Worm (Caenorhabditis elegans) whole organism, early embryonic: ENCODE results near the gene pas-1.

Source experiments
- B0310.2 ChIP-seq: sonication (generic microtip); optimal IDR thresholded peaks from 2 replicates; lab custom pipeline; 2016; ENCODE audit warnings: mild to moderate bottlenecking, missing genetic modification characterization, missing compliant biosample characterization
- F13C5.2 ChIP-seq: sonication (generic microtip); optimal IDR thresholded peaks from 2 replicates; lab custom pipeline; 2017; ENCODE audit warnings: mild to moderate bottlenecking, missing genetic modification characterization, inconsistent platforms, missing compliant biosample characterization
- aly-1 ChIP-seq: sonication (generic microtip); optimal IDR thresholded peaks from 2 replicates; lab custom pipeline; 2016; ENCODE audit warnings: missing genetic modification characterization, missing compliant biosample characterization
- ama-1 ChIP-seq: fragments of 150-350 bp; optimal IDR thresholded peaks from 2 replicates; lab custom pipeline; 2014
- ceh-13 ChIP-seq: fragments of 200-800 bp; sonication (Bioruptor generic); optimal IDR thresholded peaks from 2 replicates; lab custom pipeline; 2018; ENCODE audit warnings: mild to moderate bottlenecking, missing genetic modification characterization, missing compliant biosample characterization
- ceh-36 ChIP-seq: sonication (generic microtip); optimal IDR thresholded peaks from 2 replicates; lab custom pipeline; 2016; ENCODE audit warnings: missing genetic modification characterization, inconsistent platforms, missing compliant biosample characterization
- ets-7 ChIP-seq: sonication (generic microtip); optimal IDR thresholded peaks from 2 replicates; lab custom pipeline; 2016; ENCODE audit warnings: missing genotype, missing genetic modification characterization, missing compliant biosample characterization
- flt-1 ChIP-seq: fragments of 200-800 bp; sonication (Bioruptor generic); IDR thresholded peaks from 2 replicates; pipeline ENCODE4 v1.3.6; 2022; ENCODE audit warnings: missing genetic modification characterization, missing compliant biosample characterization
- hmbx-1 ChIP-seq: sonication (generic microtip); optimal IDR thresholded peaks from 2 replicates; lab custom pipeline; 2016; ENCODE audit warnings: mild to moderate bottlenecking, missing genetic modification characterization, missing compliant biosample characterization
- hmg-4 ChIP-seq: fragments of 200-800 bp; sonication (Bioruptor generic); optimal IDR thresholded peaks from 2 replicates; lab custom pipeline; 2018; ENCODE audit warnings: mild to moderate bottlenecking, missing genetic modification characterization, missing compliant biosample characterization
- hnd-1 ChIP-seq: sonication (generic microtip); optimal IDR thresholded peaks from 2 replicates; lab custom pipeline; 2016; ENCODE audit warnings: missing genetic modification characterization, missing compliant biosample characterization
- pes-1 ChIP-seq: fragments of 200-800 bp; sonication (Bioruptor generic); IDR thresholded peaks from 2 replicates; pipeline ENCODE4 v1.3.6; 2022; ENCODE audit warnings: missing genetic modification reagents, missing genetic modification characterization, missing compliant biosample characterization
- scrt-1 ChIP-seq: fragments of 200-800 bp; sonication (Bioruptor generic); IDR thresholded peaks from 2 replicates; pipeline ENCODE4 v1.3.6; 2022; ENCODE audit warnings: missing genetic modification characterization, missing compliant biosample characterization
- sea-1 ChIP-seq: fragments of 200-800 bp; sonication (Bioruptor generic); conservative IDR thresholded peaks from 2 replicates; pipeline ENCODE4 v1.3.6; 2022; ENCODE audit warnings: missing genetic modification characterization, missing compliant biosample characterization
- tbx-11 ChIP-seq: fragments of 200-800 bp; sonication (Bioruptor generic); IDR thresholded peaks from 2 replicates; pipeline ENCODE4 v1.3.6; 2022; ENCODE audit warnings: missing genetic modification characterization, missing compliant biosample characterization
- tbx-37 ChIP-seq: fragments of 200-800 bp; sonication (Bioruptor generic); conservative IDR thresholded peaks from 2 replicates; pipeline ENCODE4 v1.3.6; 2022; ENCODE audit warnings: missing genetic modification reagents, missing genetic modification characterization, missing compliant biosample characterization
- tra-4 ChIP-seq: sonication (generic microtip); optimal IDR thresholded peaks from 2 replicates; lab custom pipeline; 2017; ENCODE audit warnings: missing genetic modification characterization, missing compliant biosample characterization

The pas-1 gene

DNA sequence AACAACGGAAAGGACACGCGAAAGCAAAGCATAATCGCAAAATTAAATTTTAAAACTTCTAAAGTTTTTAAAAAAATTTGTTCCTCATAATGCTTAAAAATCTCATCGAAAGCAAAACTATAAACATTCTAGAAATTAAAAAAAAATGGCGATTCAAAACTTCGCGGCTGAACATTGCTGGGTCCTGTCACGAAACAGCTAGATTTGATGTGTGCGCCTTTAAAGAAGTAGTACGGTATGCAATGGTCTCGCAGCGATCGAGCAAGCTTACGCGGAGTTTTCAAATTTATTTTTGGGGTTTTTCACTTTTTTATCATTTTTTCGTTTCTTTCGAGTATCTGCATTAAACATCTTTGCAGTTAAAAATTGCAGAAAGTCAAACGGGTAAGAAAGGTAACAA is 34.7 kb upstream of the pas-1 start, which contains the start of gene coh-3:
Gene coh-3, plus strand, starts transcription at position 353 of the 400 bp plus-strand sequence.
- no peak for TF ChIP-seq tbx-11
- TF ChIP-seq aly-1 (tag; lab: Kevin White, UChicago) = no peak
- no peak for TF ChIP-seq ama-1
- no peak for TF ChIP-seq ets-7 (tag; lab: Kevin White, UChicago)
- no peak for TF ChIP-seq hnd-1 (tag; lab: Kevin White, UChicago)
- TF ChIP-seq tbx-37 (GFP tag; lab: Robert Waterston, UW) = no peak
- no peak for TF ChIP-seq hmg-4 (GFP tag; lab: Kevin White, UChicago)
- TF ChIP-seq ceh-36 (tag; lab: Kevin White, UChicago) = no peak
- TF ChIP-seq F13C5.2 (tag; lab: Kevin White, UChicago) = no peak
- TF ChIP-seq pes-1 (GFP tag; lab: Robert Waterston, UW) = no peak
- TF ChIP-seq tra-4 (tag; lab: Kevin White, UChicago) = no peak
- no peak for TF ChIP-seq sea-1 (GFP tag; lab: Robert Waterston, UW)

DNA sequence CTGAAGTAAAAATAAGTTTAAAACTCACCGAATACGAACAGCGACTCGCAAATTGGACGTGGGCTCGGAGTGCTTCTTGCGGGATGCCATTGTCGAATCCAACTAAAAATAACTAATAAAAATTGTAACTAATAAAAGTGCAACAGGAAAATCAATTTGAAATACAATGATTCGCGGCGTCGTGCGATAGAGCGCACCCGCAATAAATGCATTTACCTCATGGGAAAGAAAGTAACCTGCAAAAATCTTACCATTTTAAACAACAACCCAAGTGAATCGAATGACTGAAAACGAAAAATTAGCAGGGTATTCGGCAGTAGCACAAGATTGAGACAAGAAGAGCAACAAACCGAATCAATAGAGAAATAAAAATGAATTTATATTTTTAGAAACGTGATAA is 34.2 kb upstream of the pas-1 start, which contains the start of gene bmk-1:
Gene bmk-1, minus strand, starts transcription at position 359 of the 400 bp plus-strand sequence.
- TF ChIP-seq F13C5.2 (tag; lab: Kevin White, UChicago) (no peak), pes-1 (GFP tag; lab: Robert Waterston, UW) (no peak), tbx-37 (GFP tag; lab: Robert Waterston, UW) (no peak), aly-1 (tag; lab: Kevin White, UChicago) (no peak), ceh-36 (tag; lab: Kevin White, UChicago) (no peak)

DNA sequence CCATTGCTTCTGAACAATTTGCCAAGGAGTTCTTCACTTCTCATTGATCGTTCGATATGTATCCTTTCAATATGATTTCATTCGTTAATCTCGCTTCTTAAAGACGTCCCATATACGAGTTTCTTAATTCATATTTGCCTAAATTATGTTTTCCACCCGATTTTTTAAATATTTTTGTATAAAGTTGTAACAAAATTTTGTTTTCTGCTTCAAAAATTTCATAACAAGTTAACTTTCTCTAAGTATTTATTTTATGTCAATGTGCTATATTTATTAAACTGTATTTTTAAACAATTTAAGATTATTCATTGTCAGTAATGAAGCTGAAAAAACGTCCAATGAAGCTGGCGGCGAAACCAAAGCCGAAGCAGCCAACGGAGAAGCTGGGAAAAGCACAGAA is 27.0 kb upstream of the pas-1 start, which contains the start of gene F23B12.7:
Gene F23B12.7, plus strand, starts transcription at position 301 of the 400 bp plus-strand sequence.
- TF ChIP-seq ama-1 = no peak
- no peak for TF ChIP-seq sea-1 (GFP tag; lab: Robert Waterston, UW)
- TF ChIP-seq hmg-4 (GFP tag; lab: Kevin White, UChicago) = no peak
- no peak for TF ChIP-seq ceh-36 (tag; lab: Kevin White, UChicago)
- no peak for TF ChIP-seq hnd-1 (tag; lab: Kevin White, UChicago)
- no peak for TF ChIP-seq ceh-13
- no peak for TF ChIP-seq flt-1 (GFP tag; lab: Robert Waterston, UW)
- no peak for TF ChIP-seq hmbx-1 (tag; lab: Kevin White, UChicago)
- no peak for TF ChIP-seq tbx-37 (GFP tag; lab: Robert Waterston, UW)
- TF ChIP-seq B0310.2 (tag; lab: Kevin White, UChicago) = no peak
- no peak for TF ChIP-seq scrt-1 (GFP tag; lab: Robert Waterston, UW)
- TF ChIP-seq tra-4 (tag; lab: Kevin White, UChicago) = no peak

DNA sequence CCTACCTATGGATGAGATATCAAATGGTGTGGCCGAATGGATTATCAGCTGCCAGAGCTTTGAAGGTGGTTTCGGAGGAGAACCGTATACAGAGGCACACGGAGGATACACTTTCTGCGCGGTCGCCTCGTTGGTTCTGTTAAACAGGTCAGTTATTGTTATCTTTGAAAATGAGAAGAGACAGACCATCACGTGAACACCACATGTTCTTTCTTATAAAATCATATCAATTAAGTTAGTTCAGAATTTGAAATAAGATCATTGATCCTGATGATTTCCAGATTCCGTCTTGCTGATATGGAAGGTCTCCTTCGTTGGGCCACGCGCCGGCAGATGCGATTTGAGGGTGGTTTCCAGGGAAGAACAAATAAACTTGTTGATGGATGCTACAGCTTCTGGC is 26.3 kb upstream of the pas-1 start:
- no peak for TF ChIP-seq aly-1 (tag; lab: Kevin White, UChicago)
- no peak for TF ChIP-seq ets-7 (tag; lab: Kevin White, UChicago)

DNA sequence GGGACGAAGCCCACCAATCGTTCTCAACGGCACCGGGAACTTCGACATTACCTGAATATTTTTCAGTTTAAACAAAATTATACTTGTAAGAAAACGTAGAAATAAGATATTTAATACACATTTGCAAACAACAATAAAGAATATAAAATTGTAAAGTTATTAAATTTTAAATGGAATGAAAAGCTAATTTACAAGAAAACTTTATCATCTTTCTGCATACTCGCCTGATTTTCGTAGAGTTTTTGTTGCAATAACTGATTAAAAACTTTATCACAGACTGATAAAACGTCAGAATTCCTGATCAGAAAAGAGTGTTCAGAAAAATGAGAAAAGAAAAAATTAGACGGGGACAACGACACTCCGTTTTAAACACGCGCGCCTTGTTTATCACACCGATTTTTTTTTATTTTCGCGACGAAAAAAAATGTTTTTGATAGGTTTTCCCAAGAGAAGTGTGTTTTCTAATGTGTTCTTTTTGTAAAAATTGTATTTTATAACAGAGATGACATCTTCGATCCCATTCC is 24.9 kb upstream of the pas-1 start, which contains the start of the genes dlat-1 and fntb-1:
Gene dlat-1, minus strand, starts transcription at position 51 of the 524 bp plus-strand sequence.
Gene fntb-1, plus strand, starts transcription at position 412 of the 524 bp plus-strand sequence.
- no peak for TF ChIP-seq tbx-11
- TF ChIP-seq pes-1 (GFP tag; lab: Robert Waterston, UW) = no peak
- TF ChIP-seq ceh-36 (tag; lab: Kevin White, UChicago) = no peak
- TF ChIP-seq tra-4 (tag; lab: Kevin White, UChicago) = no peak
- no peak for TF ChIP-seq tbx-37 (GFP tag; lab: Robert Waterston, UW)
- no peak for TF ChIP-seq aly-1 (tag; lab: Kevin White, UChicago)
- no peak for TF ChIP-seq ama-1
- TF ChIP-seq hnd-1 (tag; lab: Kevin White, UChicago) = no peak
- TF ChIP-seq hmg-4 (GFP tag; lab: Kevin White, UChicago) = no peak
- no peak for TF ChIP-seq scrt-1 (GFP tag; lab: Robert Waterston, UW)
- no peak for TF ChIP-seq ets-7 (tag; lab: Kevin White, UChicago)
- no peak for TF ChIP-seq flt-1 (GFP tag; lab: Robert Waterston, UW)
- TF ChIP-seq sea-1 (GFP tag; lab: Robert Waterston, UW) = no peak

DNA sequence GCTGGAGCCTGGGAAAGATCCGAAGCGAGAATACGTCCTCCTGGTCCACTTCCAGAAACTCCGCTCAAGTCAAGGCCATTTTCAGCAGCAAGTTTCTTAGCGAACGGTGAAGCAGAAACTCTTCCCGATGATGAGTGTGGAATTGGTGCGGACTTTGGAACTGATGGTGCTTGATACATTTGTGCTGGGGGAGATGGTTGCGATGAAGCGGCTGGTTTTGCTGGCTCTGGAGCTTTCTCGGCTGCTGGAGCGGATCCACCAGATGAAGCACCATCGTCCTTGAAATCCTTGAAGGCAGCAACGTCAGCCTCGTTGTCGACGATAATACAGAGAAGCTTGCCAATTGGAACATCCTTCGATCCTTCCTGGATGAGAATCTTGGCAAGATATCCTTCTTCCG is 24.0 kb upstream of the pas-1 start:
- TF ChIP-seq ceh-13 = no peak
- TF ChIP-seq ets-7 (tag; lab: Kevin White, UChicago) = no peak
- TF ChIP-seq tra-4 (tag; lab: Kevin White, UChicago) = no peak
- no peak for TF ChIP-seq aly-1 (tag; lab: Kevin White, UChicago)

DNA sequence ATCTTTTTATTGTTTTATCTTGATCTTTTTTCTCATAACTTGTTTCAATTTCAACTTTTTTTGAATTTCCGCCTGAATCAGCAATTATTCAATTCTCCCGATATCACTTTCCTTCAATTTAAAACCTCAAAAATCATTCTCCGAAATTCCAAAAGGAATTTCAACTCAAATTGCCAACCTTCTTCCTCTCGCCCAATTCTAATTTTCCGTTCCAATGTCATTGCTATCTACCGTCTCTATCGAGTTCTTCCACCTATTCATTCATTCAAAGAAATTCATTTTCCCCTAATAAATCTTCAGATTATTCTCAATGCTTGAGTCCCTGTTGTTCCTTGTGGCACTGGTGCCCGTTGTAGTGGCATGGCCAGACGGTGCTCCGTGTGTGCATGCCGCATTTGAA is 18.4 kb upstream of the pas-1 start, which contains the start of gene F23B12.4:
Gene F23B12.4, plus strand, starts transcription at position 301 of the 400 bp plus-strand sequence.
- no peak for TF ChIP-seq B0310.2 (tag; lab: Kevin White, UChicago)
- TF ChIP-seq hmbx-1 (tag; lab: Kevin White, UChicago) = no peak
- TF ChIP-seq tbx-11 = no peak
- TF ChIP-seq F13C5.2 (tag; lab: Kevin White, UChicago) = no peak
- TF ChIP-seq ceh-13 = no peak
- TF ChIP-seq aly-1 (tag; lab: Kevin White, UChicago) = no peak
- no peak for TF ChIP-seq hnd-1 (tag; lab: Kevin White, UChicago)
- no peak for TF ChIP-seq sea-1 (GFP tag; lab: Robert Waterston, UW)
- TF ChIP-seq ama-1 = no peak
- no peak for TF ChIP-seq pes-1 (GFP tag; lab: Robert Waterston, UW)
- TF ChIP-seq tbx-37 (GFP tag; lab: Robert Waterston, UW) = no peak
- no peak for TF ChIP-seq tra-4 (tag; lab: Kevin White, UChicago)
- TF ChIP-seq scrt-1 (GFP tag; lab: Robert Waterston, UW) = no peak
- TF ChIP-seq ceh-36 (tag; lab: Kevin White, UChicago) = no peak
- no peak for TF ChIP-seq ets-7 (tag; lab: Kevin White, UChicago)
- no peak for TF ChIP-seq hmg-4 (GFP tag; lab: Kevin White, UChicago)
- no peak for TF ChIP-seq flt-1 (GFP tag; lab: Robert Waterston, UW)
